Worm (Caenorhabditis elegans) whole organism, young adult: ENCODE results near the gene C18D11.3.

Source experiments
- B0019.2 ChIP-seq: fragments of 200-800 bp; sonication (Bioruptor generic); conservative IDR thresholded peaks from 2 replicates; pipeline ENCODE4 v1.3.6; 2022; ENCODE audit warnings: missing genetic modification reagents, missing genetic modification characterization, missing compliant biosample characterization
- F10E7.11 ChIP-seq: sonication (generic microtip); optimal IDR thresholded peaks from 2 replicates; lab custom pipeline; 2017; ENCODE audit warnings: mild to moderate bottlenecking, missing genetic modification characterization, moderate library complexity, missing compliant biosample characterization
- F37B4.10 ChIP-seq: fragments of 200-800 bp; sonication (Bioruptor generic); IDR thresholded peaks from 2 replicates; pipeline ENCODE4 v1.3.6; 2022; ENCODE audit warnings: missing genetic modification characterization, missing compliant biosample characterization
- F52B5.7 ChIP-seq: sonication (generic microtip); optimal IDR thresholded peaks from 2 replicates; lab custom pipeline; 2016; ENCODE audit warnings: mild to moderate bottlenecking, missing genetic modification characterization, missing compliant biosample characterization
- T07F8.4 ChIP-seq: sonication (generic microtip); optimal IDR thresholded peaks from 2 replicates; lab custom pipeline; 2016; ENCODE audit warnings: mild to moderate bottlenecking, missing genetic modification characterization, moderate library complexity, missing compliant biosample characterization
- Y53F4B.3 ChIP-seq: fragments of 200-800 bp; sonication (Bioruptor generic); IDR thresholded peaks from 2 replicates; pipeline ENCODE4 v1.3.6; 2022; ENCODE audit warnings: missing genetic modification reagents, missing genetic modification characterization, missing compliant biosample characterization
- Y56A3A.18 ChIP-seq: fragments of 200-800 bp; sonication (Bioruptor generic); IDR thresholded peaks from 2 replicates; pipeline ENCODE4 v1.3.6; 2022; ENCODE audit warnings: missing genetic modification reagents, missing genetic modification characterization, missing compliant biosample characterization
- aptf-3 ChIP-seq: fragments of 200-800 bp; sonication (Bioruptor generic); IDR thresholded peaks from 2 replicates; pipeline ENCODE4 v1.3.6; 2022; ENCODE audit warnings: missing genetic modification characterization, missing compliant biosample characterization
- attf-3 ChIP-seq: fragments of 200-800 bp; sonication (Bioruptor generic); conservative IDR thresholded peaks from 2 replicates; pipeline ENCODE4 v1.3.6; 2022; ENCODE audit warnings: missing genetic modification reagents, missing genetic modification characterization, missing compliant biosample characterization
- bed-1 ChIP-seq: fragments of 200-800 bp; sonication (Bioruptor generic); IDR thresholded peaks from 2 replicates; pipeline ENCODE4 v1.3.6; 2022; ENCODE audit warnings: missing genetic modification reagents, missing genetic modification characterization, missing compliant biosample characterization
- cebp-1 ChIP-seq, 2 experiments: fragments of 200-800 bp in 1 of 2; sonication (Bioruptor generic) in 1 of 2; sonication (generic microtip) in 1 of 2; IDR thresholded peaks in 1 of 2; optimal IDR thresholded peaks in 1 of 2; 2 replicates each; pipeline versions ENCODE4 v1.3.6 to Lab custom; 2017 to 2022; ENCODE audit warnings: missing compliant biosample characterization in 2 of 2, missing genetic modification characterization in 2 of 2, mild to moderate bottlenecking in 1 of 2, missing genetic modification reagents in 1 of 2, moderate library complexity in 1 of 2
- ceh-40 ChIP-seq: fragments of 200-800 bp; sonication (Bioruptor generic); IDR thresholded peaks from 2 replicates; pipeline ENCODE4 v1.3.6; 2022; ENCODE audit warnings: missing genetic modification characterization, missing compliant biosample characterization
- chd-7 ChIP-seq: sonication (generic microtip); optimal IDR thresholded peaks from 2 replicates; lab custom pipeline; 2016; ENCODE audit warnings: mild to moderate bottlenecking, missing genetic modification characterization, moderate library complexity, missing compliant biosample characterization
- dox-1 ChIP-seq: fragments of 200-800 bp; sonication (Bioruptor generic); IDR thresholded peaks from 2 replicates; pipeline ENCODE4 v1.3.6; 2022; ENCODE audit warnings: missing genetic modification reagents, missing genetic modification characterization, missing compliant biosample characterization
- egrh-3 ChIP-seq: fragments of 200-800 bp; sonication (Bioruptor generic); IDR thresholded peaks from 2 replicates; pipeline ENCODE4 v1.3.6; 2022; ENCODE audit warnings: missing genetic modification reagents, missing genetic modification characterization, missing compliant biosample characterization
- ekl-4 ChIP-seq: fragments of 200-800 bp; sonication (Bioruptor generic); IDR thresholded peaks from 2 replicates; pipeline ENCODE4 v1.3.6; 2022; ENCODE audit warnings: missing genetic modification reagents, missing genetic modification characterization, missing compliant biosample characterization
- ets-4 ChIP-seq: fragments of 200-800 bp; sonication (Bioruptor generic); optimal IDR thresholded peaks from 2 replicates; lab custom pipeline; 2018; ENCODE audit warnings: mild to moderate bottlenecking, missing genetic modification characterization, missing compliant biosample characterization
- gei-17 ChIP-seq: fragments of 200-800 bp; sonication (Bioruptor generic); optimal IDR thresholded peaks from 2 replicates; lab custom pipeline; 2018; ENCODE audit warnings: mild to moderate bottlenecking, missing genetic modification characterization, missing compliant biosample characterization
- hlh-26 ChIP-seq: fragments of 200-800 bp; sonication (Bioruptor generic); conservative IDR thresholded peaks from 2 replicates; pipeline ENCODE4 v1.3.6; 2022; ENCODE audit warnings: missing genetic modification reagents, missing genetic modification characterization, missing compliant biosample characterization
- let-607 ChIP-seq, 2 experiments: fragments of 200-800 bp in 1 of 2; sonication (Bioruptor generic) in 1 of 2; sonication (generic microtip) in 1 of 2; optimal IDR thresholded peaks; 2 replicates each; lab custom pipeline; 2016 to 2018; ENCODE audit warnings: mild to moderate bottlenecking in 2 of 2, missing compliant biosample characterization in 2 of 2, missing genetic modification characterization in 2 of 2, moderate library complexity in 2 of 2, missing genotype in 1 of 2
- lin-26 ChIP-seq: fragments of 200-800 bp; sonication (Bioruptor generic); IDR thresholded peaks from 2 replicates; pipeline ENCODE4 v1.3.6; 2022; ENCODE audit warnings: missing genetic modification reagents, missing genetic modification characterization, missing compliant biosample characterization
- mel-28 ChIP-seq: sonication (generic microtip); optimal IDR thresholded peaks from 2 replicates; lab custom pipeline; 2016; ENCODE audit warnings: borderline replicate concordance, mild to moderate bottlenecking, missing genetic modification characterization, missing compliant biosample characterization
- nfya-2 ChIP-seq: fragments of 200-800 bp; sonication (Bioruptor generic); IDR thresholded peaks from 2 replicates; pipeline ENCODE4 v1.3.6; 2022; ENCODE audit warnings: missing genetic modification reagents, missing genetic modification characterization, missing compliant biosample characterization
- pha-4 ChIP-seq: fragments of 150-350 bp; sonication (generic microtip); optimal IDR thresholded peaks from 2 replicates; lab custom pipeline; 2014; ENCODE audit warnings: missing biosample characterization, missing genetic modification reagents, missing genetic modification characterization
- rec-8 ChIP-seq, 2 experiments: sonication (generic microtip); optimal IDR thresholded peaks; 2 replicates each; lab custom pipeline; 2016; ENCODE audit warnings: mild to moderate bottlenecking in 2 of 2, missing genetic modification characterization in 2 of 2, missing genetic modification reagents in 2 of 2, missing genotype in 2 of 2, missing biosample characterization in 1 of 2, missing compliant biosample characterization in 1 of 2, moderate library complexity in 1 of 2
- sdz-38 ChIP-seq: sonication (generic microtip); optimal IDR thresholded peaks from 2 replicates; lab custom pipeline; 2016; ENCODE audit warnings: missing genotype, missing genetic modification characterization, missing compliant biosample characterization
- tlf-1 ChIP-seq: fragments of 200-800 bp; sonication (Bioruptor generic); optimal IDR thresholded peaks from 2 replicates; lab custom pipeline; 2018; ENCODE audit warnings: mild to moderate bottlenecking, missing genetic modification characterization, missing compliant biosample characterization
- unc-130 ChIP-seq: sonication (generic microtip); optimal IDR thresholded peaks from 2 replicates; lab custom pipeline; 2016; ENCODE audit warnings: missing genetic modification reagents, missing genetic modification characterization, missing compliant biosample characterization
- zfh-2 ChIP-seq: fragments of 200-800 bp; sonication (Bioruptor generic); conservative IDR thresholded peaks from 2 replicates; pipeline ENCODE4 v1.3.6; 2022; ENCODE audit warnings: missing genetic modification reagents, missing genetic modification characterization, missing compliant biosample characterization
- ztf-22 ChIP-seq: fragments of 200-800 bp; sonication (Bioruptor generic); optimal IDR thresholded peaks from 2 replicates; lab custom pipeline; 2018; ENCODE audit warnings: mild to moderate bottlenecking, missing genetic modification characterization, moderate library complexity, missing compliant biosample characterization
- ztf-6 ChIP-seq: fragments of 200-800 bp; sonication (Bioruptor generic); IDR thresholded peaks from 2 replicates; pipeline ENCODE4 v1.3.6; 2022; ENCODE audit warnings: missing genetic modification reagents, missing genetic modification characterization, missing compliant biosample characterization

C18D11.3 gene

ce11 chrIII:11870009-11870408 lies 46.8 kb downstream of the C18D11.3 start (continued):
- TF ChIP-seq gei-17 (GFP tag; lab: Kevin White, UChicago), result no peak
- no peak for TF ChIP-seq Y56A3A.18 (GFP tag; lab: Robert Waterston, UW)
- TF ChIP-seq aptf-3 (GFP tag; lab: Robert Waterston, UW), result no peak
- no peak for TF ChIP-seq unc-130 (GFP tag; lab: Kevin White, UChicago)

- no peak for TF ChIP-seq cebp-1 (GFP tag; IDR thresholded peaks at IDR 0.05; lab: Robert Waterston, UW)
- no peak for TF ChIP-seq cebp-1 (tag; optimal IDR thresholded peaks at IDR 0.05; lab: Kevin White, UChicago)
- TF ChIP-seq egrh-3 (GFP tag; lab: Robert Waterston, UW), result peak; percentile 9; the same call in 1 of the 2 replicates
- no peak for TF ChIP-seq sdz-38 (tag; lab: Kevin White, UChicago)
- TF ChIP-seq rec-8 (tag; optimal IDR thresholded peaks at IDR 0.05; lab: Kevin White, UChicago), result no peak
- TF ChIP-seq dox-1 (GFP tag; lab: Robert Waterston, UW), result no peak
- TF ChIP-seq lin-26 (GFP tag; lab: Robert Waterston, UW), result no peak
- no peak for TF ChIP-seq T07F8.4
- TF ChIP-seq zfh-2, result peak; percentile 54
- TF ChIP-seq ztf-6, result no peak
- TF ChIP-seq hlh-26 (GFP tag; lab: Robert Waterston, UW), result no peak
- TF ChIP-seq bed-1 (GFP tag; lab: Robert Waterston, UW), result 0 out of 2 replicates have a peak, but pooled peaks have one; percentile 79
- TF ChIP-seq pha-4 (tag; lab: Kevin White, UChicago), result no peak
- no peak for TF ChIP-seq F10E7.11
- TF ChIP-seq let-607 (tag; optimal IDR thresholded peaks at IDR 0.05; lab: Kevin White, UChicago), result no peak
- TF ChIP-seq ztf-22 (GFP tag; lab: Kevin White, UChicago), result no peak
- TF ChIP-seq ceh-40, result no peak
- 0 out of 2 replicates have a peak, but pooled peaks have one; percentile 19 for TF ChIP-seq aptf-3 (GFP tag; lab: Robert Waterston, UW)
- no peak for TF ChIP-seq F37B4.10 (GFP tag; lab: Robert Waterston, UW)
These were observed 48.4 kb downstream of the C18D11.3 start for ce11 chrIII:11871617-11872016.

- no peak for TF ChIP-seq Y53F4B.3 (GFP tag; lab: Robert Waterston, UW)
- no peak for TF ChIP-seq nfya-2 (GFP tag; lab: Robert Waterston, UW)
- no peak for TF ChIP-seq chd-7 (tag; lab: Kevin White, UChicago)
- TF ChIP-seq F52B5.7 (tag; lab: Kevin White, UChicago), result no peak
- TF ChIP-seq hlh-26 (GFP tag; lab: Robert Waterston, UW), result no peak
- TF ChIP-seq B0019.2 (GFP tag; lab: Robert Waterston, UW), result no peak
- TF ChIP-seq sdz-38 (tag; lab: Kevin White, UChicago), result no peak
- 0 out of 2 replicates have a peak, but pooled peaks have one; percentile 25 for TF ChIP-seq ekl-4
- TF ChIP-seq ets-4, result no peak
- no peak for TF ChIP-seq attf-3 (GFP tag; lab: Robert Waterston, UW)
- TF ChIP-seq zfh-2, result peak; percentile 81
- no peak for TF ChIP-seq tlf-1 (GFP tag; lab: Kevin White, UChicago)
- peak; percentile 66 for TF ChIP-seq egrh-3 (GFP tag; lab: Robert Waterston, UW)
- TF ChIP-seq mel-28 (tag; lab: Kevin White, UChicago), result no peak
These were observed 51.0 kb downstream of the C18D11.3 start for ce11 chrIII:11874242-11874641.
